ENCODE assay signal across 1 fruit fly cellular context in genomic region chrX:15554256-15554678, dm6.
A peak's percentile ranks its signal among the peaks of the same experiment; 100 is the strongest.
TF ChIP-seq lines count a peak whose summit lies in the region.

TSS of gene Ac13E (minus strand) at chrX:15554278.

TF ChIP-seq in whole organism, embryonic, 481 proteins besides CTCF, POLR2A, EP300 and RAD21 (continued from another document and continues in another):
- peak; percentile 74 for TF ChIP-seq esg (GFP tag; conservative IDR thresholded peaks at IDR 0.05; lab: Robert Waterston, UW)
- TF ChIP-seq Deaf1 (tag; optimal IDR thresholded peaks at IDR 0.05; lab: Kevin White, UChicago), result peak; percentile 70
- TF ChIP-seq CG9437 (GFP tag; optimal IDR thresholded peaks at IDR 0.05; lab: Kevin White, UChicago), result peak; percentile 79
- no peak for TF ChIP-seq h (optimal IDR thresholded peaks at IDR 0.05; lab: Kevin White, UChicago)
- TF ChIP-seq D (optimal IDR thresholded peaks at IDR 0.05; lab: Kevin White, UChicago), result no peak
- peak; percentile 89 for TF ChIP-seq D (GFP tag; optimal IDR thresholded peaks at IDR 0.05; lab: Kevin White, UChicago)
- peak; percentile 94 for TF ChIP-seq Ets65A (GFP tag; lab: Kevin White, UChicago)
- peak; percentile 82 for TF ChIP-seq gsb (GFP tag; IDR thresholded peaks at IDR 0.05; lab: Robert Waterston, UW)
- TF ChIP-seq Abd-B (GFP tag; optimal IDR thresholded peaks at IDR 0.05; lab: Kevin White, UChicago), result peak; percentile 84
- TF ChIP-seq CG11398 (GFP tag; optimal IDR thresholded peaks at IDR 0.05; lab: Kevin White, UChicago), result peak; percentile 49
- peak; percentile 80 for TF ChIP-seq Awh (GFP tag; IDR thresholded peaks at IDR 0.05; lab: Robert Waterston, UW)
- no peak for TF ChIP-seq cad (GFP tag; optimal IDR thresholded peaks at IDR 0.05; lab: Kevin White, UChicago)
- peak; percentile 87 for TF ChIP-seq CG18476 (GFP tag; optimal IDR thresholded peaks at IDR 0.05; lab: Kevin White, UChicago)
- TF ChIP-seq sd (tag; optimal IDR thresholded peaks at IDR 0.05; lab: Kevin White, UChicago), result peak; percentile 69
- peak; percentile 80 for TF ChIP-seq jumu (GFP tag; optimal IDR thresholded peaks at IDR 0.05; lab: Kevin White, UChicago)
- peak; percentile 83 for TF ChIP-seq CG10274 (GFP tag; optimal IDR thresholded peaks at IDR 0.05; lab: Kevin White, UChicago)
- TF ChIP-seq dysf (GFP tag; IDR thresholded peaks at IDR 0.05; lab: Robert Waterston, UW), result peak; percentile 91
- peak; percentile 84 for TF ChIP-seq kay (GFP tag; optimal IDR thresholded peaks at IDR 0.05; lab: Kevin White, UChicago)
- peak; percentile 54 for TF ChIP-seq Ets97D (GFP tag; optimal IDR thresholded peaks at IDR 0.05; lab: Kevin White, UChicago)
- TF ChIP-seq CG4730 (GFP tag; IDR thresholded peaks at IDR 0.05; lab: Robert Waterston, UW), result peak; percentile 74
- TF ChIP-seq dimm (GFP tag; IDR thresholded peaks at IDR 0.05; lab: Robert Waterston, UW), result no peak
- peak; percentile 56 to 85 for TF ChIP-seq chif (GFP tag; optimal IDR thresholded peaks at IDR 0.05; lab: Kevin White, UChicago)
- TF ChIP-seq Hsf (GFP tag; optimal IDR thresholded peaks at IDR 0.05; lab: Kevin White, UChicago), result peak; percentile 87
- peak; percentile 68 for TF ChIP-seq CG9609 (GFP tag; optimal IDR thresholded peaks at IDR 0.05; lab: Kevin White, UChicago)
- TF ChIP-seq Oli (tag; optimal IDR thresholded peaks at IDR 0.05; lab: Kevin White, UChicago), result peak; percentile 94
- no peak for TF ChIP-seq Dip2 (GFP tag; IDR thresholded peaks at IDR 0.05; lab: Robert Waterston, UW)
- TF ChIP-seq CG2678 (tag; optimal IDR thresholded peaks at IDR 0.05; lab: Kevin White, UChicago), result peak; percentile 93
- peak; percentile 93 for TF ChIP-seq CG10543 (GFP tag; optimal IDR thresholded peaks at IDR 0.05; lab: Kevin White, UChicago)
- peak; percentile 74 for TF ChIP-seq Kr (GFP tag; optimal IDR thresholded peaks at IDR 0.05; lab: Kevin White, UChicago)
- peak; percentile 9 for TF ChIP-seq Sry-δ (GFP tag; optimal IDR thresholded peaks at IDR 0.05; lab: Kevin White, UChicago)
- peak; percentile 82 for TF ChIP-seq CG18764 (GFP tag; optimal IDR thresholded peaks at IDR 0.05; lab: Kevin White, UChicago)
- peak; percentile 98 for TF ChIP-seq sens (GFP tag; lab: Kevin White, UChicago)
- TF ChIP-seq sisA (GFP tag; IDR thresholded peaks at IDR 0.05; lab: Robert Waterston, UW), result peak; percentile 79
- TF ChIP-seq zf30C (GFP tag; optimal IDR thresholded peaks at IDR 0.05; lab: Kevin White, UChicago), result no peak
- peak; percentile 85 for TF ChIP-seq CG1602 (GFP tag; optimal IDR thresholded peaks at IDR 0.05; lab: Kevin White, UChicago)
- peak; percentile 41; the same call in 1 of the 3 replicates for TF ChIP-seq Doc3 (GFP tag; IDR thresholded peaks at IDR 0.05; lab: Robert Waterston, UW; ENCODE audit: partially characterized antibody)
- TF ChIP-seq Dad (GFP tag; optimal IDR thresholded peaks at IDR 0.05; lab: Kevin White, UChicago), result peak; percentile 75
- TF ChIP-seq CG14860 (GFP tag; IDR thresholded peaks at IDR 0.05; lab: Robert Waterston, UW; ENCODE audit: partially characterized antibody), result peak; percentile 81
- TF ChIP-seq dati (GFP tag; IDR thresholded peaks at IDR 0.05; lab: Robert Waterston, UW), result peak; percentile 45; the same call in 1 of the 2 replicates
- peak; percentile 90 for TF ChIP-seq CG9932 (GFP tag; IDR thresholded peaks at IDR 0.05; lab: Robert Waterston, UW)
- TF ChIP-seq NFAT (GFP tag; IDR thresholded peaks at IDR 0.05; lab: Robert Waterston, UW), result peak; percentile 78
- peak; percentile 84 for TF ChIP-seq CG17568 (GFP tag; optimal IDR thresholded peaks at IDR 0.05; lab: Kevin White, UChicago)
- TF ChIP-seq CG11723 (GFP tag; optimal IDR thresholded peaks at IDR 0.05; lab: Kevin White, UChicago), result peak; percentile 88
- peak; percentile 82; the same call in 1 of the 2 replicates for TF ChIP-seq sob (GFP tag; IDR thresholded peaks at IDR 0.05; lab: Robert Waterston, UW)
- peak; percentile 34 for TF ChIP-seq grn (GFP tag; optimal IDR thresholded peaks at IDR 0.05; lab: Kevin White, UChicago)
- TF ChIP-seq bbx (GFP tag; IDR thresholded peaks at IDR 0.05; lab: Robert Waterston, UW; ENCODE audit: partially characterized antibody), result peak; percentile 15; the same call in 1 of the 2 replicates
- TF ChIP-seq aop (GFP tag; IDR thresholded peaks at IDR 0.05; lab: Robert Waterston, UW), result 0 out of 2 replicates have a peak, but pooled peaks have one; percentile 22
- peak; percentile 20 for TF ChIP-seq p53 (GFP tag; optimal IDR thresholded peaks at IDR 0.05; lab: Kevin White, UChicago)
- peak; percentile 72 for TF ChIP-seq nerfin-2 (GFP tag; IDR thresholded peaks at IDR 0.05; lab: Robert Waterston, UW; ENCODE audit: partially characterized antibody)
- peak; percentile 90 for TF ChIP-seq CG12769 (tag; optimal IDR thresholded peaks at IDR 0.05; lab: Kevin White, UChicago)
- no peak for TF ChIP-seq br (optimal IDR thresholded peaks at IDR 0.05; lab: Kevin White, UChicago)
- no peak for TF ChIP-seq MESR4 (GFP tag; optimal IDR thresholded peaks at IDR 0.05; lab: Kevin White, UChicago)
- peak; percentile 84 for TF ChIP-seq Gug (GFP tag; IDR thresholded peaks at IDR 0.05; lab: Robert Waterston, UW)
- TF ChIP-seq CG15011 (GFP tag; optimal IDR thresholded peaks at IDR 0.05; lab: Kevin White, UChicago), result peak; percentile 79
- peak; percentile 73 for TF ChIP-seq CG1647 (GFP tag; optimal IDR thresholded peaks at IDR 0.05; lab: Kevin White, UChicago)
- TF ChIP-seq Gsc (GFP tag; IDR thresholded peaks at IDR 0.05; lab: Robert Waterston, UW), result peak; percentile 59
- peak; percentile 83 for TF ChIP-seq CG3407 (GFP tag; optimal IDR thresholded peaks at IDR 0.05; lab: Kevin White, UChicago)
- TF ChIP-seq tio (GFP tag; optimal IDR thresholded peaks at IDR 0.05; lab: Kevin White, UChicago), result peak; percentile 86
- peak; percentile 87 for TF ChIP-seq CG33557 (GFP tag; optimal IDR thresholded peaks at IDR 0.05; lab: Kevin White, UChicago)
- peak; percentile 74 for TF ChIP-seq Nf-YB (GFP tag; optimal IDR thresholded peaks at IDR 0.05; lab: Kevin White, UChicago)
- peak; percentile 74 for TF ChIP-seq CHES-1-like (GFP tag; optimal IDR thresholded peaks at IDR 0.05; lab: Kevin White, UChicago)
- no peak for TF ChIP-seq ato (GFP tag; IDR thresholded peaks at IDR 0.05; lab: Robert Waterston, UW; ENCODE audit: partially characterized antibody)
- TF ChIP-seq ase (GFP tag; IDR thresholded peaks at IDR 0.05; lab: Robert Waterston, UW), result peak; percentile 75
- peak; percentile 90 for TF ChIP-seq CG10209 (GFP tag; optimal IDR thresholded peaks at IDR 0.05; lab: Kevin White, UChicago)
- peak; percentile 79 for TF ChIP-seq sqz (GFP tag; optimal IDR thresholded peaks at IDR 0.05; lab: Kevin White, UChicago)
- no peak for TF ChIP-seq CG1832 (GFP tag; optimal IDR thresholded peaks at IDR 0.05; lab: Kevin White, UChicago)
- TF ChIP-seq toy (GFP tag; IDR thresholded peaks at IDR 0.05; lab: Robert Waterston, UW), result peak; percentile 59; the same call in 1 of the 2 replicates
- peak; percentile 89 for TF ChIP-seq phol (tag; optimal IDR thresholded peaks at IDR 0.05; lab: Kevin White, UChicago)
- peak; percentile 55; the same call in 1 of the 2 replicates for TF ChIP-seq ro (GFP tag; IDR thresholded peaks at IDR 0.05; lab: Robert Waterston, UW)
- peak; percentile 89 for TF ChIP-seq Xbp1 (GFP tag; optimal IDR thresholded peaks at IDR 0.05; lab: Kevin White, UChicago)
- peak; percentile 90 for TF ChIP-seq HmgZ (tag; optimal IDR thresholded peaks at IDR 0.05; lab: Kevin White, UChicago)
- peak; percentile 77 for TF ChIP-seq wdn (GFP tag; IDR thresholded peaks at IDR 0.05; lab: Robert Waterston, UW)
- peak; percentile 92 for TF ChIP-seq gsb-n (tag; optimal IDR thresholded peaks at IDR 0.05; lab: Kevin White, UChicago)
- peak; percentile 75 for TF ChIP-seq sim (GFP tag; IDR thresholded peaks at IDR 0.05; lab: Robert Waterston, UW)
- TF ChIP-seq CG10654 (GFP tag; optimal IDR thresholded peaks at IDR 0.05; lab: Kevin White, UChicago), result peak; percentile 77
- peak; percentile 80 for TF ChIP-seq gcm (GFP tag; optimal IDR thresholded peaks at IDR 0.05; lab: Kevin White, UChicago)
- peak; percentile 66 for TF ChIP-seq CG31388 (GFP tag; optimal IDR thresholded peaks at IDR 0.05; lab: Kevin White, UChicago)
- peak; percentile 84 for TF ChIP-seq Drgx (GFP tag; IDR thresholded peaks at IDR 0.05; lab: Robert Waterston, UW)
- TF ChIP-seq CG6254 (GFP tag; optimal IDR thresholded peaks at IDR 0.05; lab: Kevin White, UChicago), result peak; percentile 82
- TF ChIP-seq CG12391 (tag; optimal IDR thresholded peaks at IDR 0.05; lab: Kevin White, UChicago), result peak; percentile 91
- peak; percentile 91 for TF ChIP-seq vvl (GFP tag; IDR thresholded peaks at IDR 0.05; lab: Robert Waterston, UW)
- peak; percentile 77 for TF ChIP-seq CG8765 (GFP tag; IDR thresholded peaks at IDR 0.05; lab: Robert Waterston, UW)
- peak; percentile 81 to 88 for TF ChIP-seq Pdp1 (GFP tag; optimal IDR thresholded peaks at IDR 0.05; lab: Kevin White, UChicago)
- peak; percentile 37; the same call in 1 of the 2 replicates for TF ChIP-seq Lim3 (GFP tag; IDR thresholded peaks at IDR 0.05; lab: Robert Waterston, UW)
- peak; percentile 71 for TF ChIP-seq CG18011 (GFP tag; optimal IDR thresholded peaks at IDR 0.05; lab: Kevin White, UChicago)
- peak; percentile 80 for TF ChIP-seq onecut (GFP tag; IDR thresholded peaks at IDR 0.05; lab: Robert Waterston, UW)
- TF ChIP-seq CG15601 (tag; optimal IDR thresholded peaks at IDR 0.05; lab: Kevin White, UChicago), result peak; percentile 83
- TF ChIP-seq CG3281 (GFP tag; optimal IDR thresholded peaks at IDR 0.05; lab: Kevin White, UChicago), result peak; percentile 93
- peak; percentile 91 for TF ChIP-seq tin (GFP tag; optimal IDR thresholded peaks at IDR 0.05; lab: Kevin White, UChicago)
- peak; percentile 85 for TF ChIP-seq Hr3 (GFP tag; optimal IDR thresholded peaks at IDR 0.05; lab: Kevin White, UChicago)
- TF ChIP-seq Hr51 (GFP tag; optimal IDR thresholded peaks at IDR 0.05; lab: Kevin White, UChicago), result peak; percentile 83 to 91
- TF ChIP-seq CG31224 (GFP tag; IDR thresholded peaks at IDR 0.05; lab: Robert Waterston, UW), result peak; percentile 77
- no peak for TF ChIP-seq luna (GFP tag; optimal IDR thresholded peaks at IDR 0.05; lab: Kevin White, UChicago)
- TF ChIP-seq Opbp (GFP tag; IDR thresholded peaks at IDR 0.05; lab: Robert Waterston, UW; ENCODE audit: partially characterized antibody), result peak; percentile 32; the same call in 1 of the 3 replicates
- TF ChIP-seq CG4404 (GFP tag; IDR thresholded peaks at IDR 0.05; lab: Robert Waterston, UW), result peak; percentile 89
- TF ChIP-seq cato (GFP tag; optimal IDR thresholded peaks at IDR 0.05; lab: Kevin White, UChicago; ENCODE audit: borderline replicate concordance), result peak; percentile 56
- TF ChIP-seq ham (GFP tag; IDR thresholded peaks at IDR 0.05; lab: Robert Waterston, UW), result peak; percentile 52; the same call in 1 of the 2 replicates
- peak; percentile 58; the same call in 1 of the 2 replicates for TF ChIP-seq GATAe (GFP tag; conservative IDR thresholded peaks at IDR 0.05; lab: Robert Waterston, UW)
- TF ChIP-seq BtbVII (GFP tag; optimal IDR thresholded peaks at IDR 0.05; lab: Kevin White, UChicago), result peak; percentile 84
- no peak for TF ChIP-seq unc-4 (GFP tag; IDR thresholded peaks at IDR 0.05; lab: Robert Waterston, UW; ENCODE audit: partially characterized antibody)
- peak; percentile 93 for TF ChIP-seq CG6689 (GFP tag; IDR thresholded peaks at IDR 0.05; lab: Robert Waterston, UW)
- peak; percentile 78 for TF ChIP-seq vfl (GFP tag; optimal IDR thresholded peaks at IDR 0.05; lab: Kevin White, UChicago)
- 0 out of 2 replicates have a peak, but pooled peaks have one; percentile 44 for TF ChIP-seq CG4360 (GFP tag; IDR thresholded peaks at IDR 0.05; lab: Robert Waterston, UW)
- TF ChIP-seq slbo (GFP tag; IDR thresholded peaks at IDR 0.05; lab: Robert Waterston, UW), result peak; percentile 85
- TF ChIP-seq CG31365 (tag; optimal IDR thresholded peaks at IDR 0.05; lab: Kevin White, UChicago), result peak; percentile 70
- TF ChIP-seq CG15073 (GFP tag; optimal IDR thresholded peaks at IDR 0.05; lab: Kevin White, UChicago), result peak; percentile 27
- TF ChIP-seq Sin3A (optimal IDR thresholded peaks at IDR 0.05; lab: Kevin White, UChicago), result no peak
- peak; percentile 43 for TF ChIP-seq CG7271 (tag; optimal IDR thresholded peaks at IDR 0.05; lab: Kevin White, UChicago)
- peak; percentile 57 for TF ChIP-seq CG12236 (GFP tag; optimal IDR thresholded peaks at IDR 0.05; lab: Kevin White, UChicago)
- TF ChIP-seq dmrt11E (tag; optimal IDR thresholded peaks at IDR 0.05; lab: Kevin White, UChicago), result peak; percentile 89
- peak; percentile 61 for TF ChIP-seq CG10565 (GFP tag; optimal IDR thresholded peaks at IDR 0.05; lab: Kevin White, UChicago)
- peak; percentile 71 for TF ChIP-seq ac (GFP tag; optimal IDR thresholded peaks at IDR 0.05; lab: Kevin White, UChicago)
- peak; percentile 94 for TF ChIP-seq CG7839 (tag; optimal IDR thresholded peaks at IDR 0.05; lab: Kevin White, UChicago)
- TF ChIP-seq CG11696 (GFP tag; IDR thresholded peaks at IDR 0.05; lab: Robert Waterston, UW), result no peak
- TF ChIP-seq shn (GFP tag; optimal IDR thresholded peaks at IDR 0.05; lab: Kevin White, UChicago), result peak; percentile 76
- TF ChIP-seq CG18599 (GFP tag; optimal IDR thresholded peaks at IDR 0.05; lab: Kevin White, UChicago), result peak; percentile 93
- TF ChIP-seq Asciz (GFP tag; optimal IDR thresholded peaks at IDR 0.05; lab: Kevin White, UChicago), result peak; percentile 69
- TF ChIP-seq gt (GFP tag; IDR thresholded peaks at IDR 0.05; lab: Robert Waterston, UW), result 0 out of 2 replicates have a peak, but pooled peaks have one; percentile 30
- peak; percentile 91 for TF ChIP-seq CG18619 (GFP tag; optimal IDR thresholded peaks at IDR 0.05; lab: Kevin White, UChicago)
- TF ChIP-seq CG7928 (GFP tag; optimal IDR thresholded peaks at IDR 0.05; lab: Kevin White, UChicago), result peak; percentile 59
- peak; percentile 56; the same call in 1 of the 2 replicates for TF ChIP-seq bowl (GFP tag; IDR thresholded peaks at IDR 0.05; lab: Robert Waterston, UW)
- peak; percentile 54 for TF ChIP-seq CG33213 (GFP tag; optimal IDR thresholded peaks at IDR 0.05; lab: Kevin White, UChicago)
- TF ChIP-seq bsh (GFP tag; optimal IDR thresholded peaks at IDR 0.05; lab: Kevin White, UChicago), result peak; percentile 89 to 90
- TF ChIP-seq kah (GFP tag; optimal IDR thresholded peaks at IDR 0.05; lab: Kevin White, UChicago), result peak; percentile 80
- peak; percentile 85 for TF ChIP-seq D19A (tag; optimal IDR thresholded peaks at IDR 0.05; lab: Kevin White, UChicago)
- TF ChIP-seq trem (tag; optimal IDR thresholded peaks at IDR 0.05; lab: Kevin White, UChicago), result peak; percentile 83
- TF ChIP-seq CG5245 (GFP tag; optimal IDR thresholded peaks at IDR 0.05; lab: Kevin White, UChicago), result peak; percentile 74
- TF ChIP-seq Tbp (GFP tag; optimal IDR thresholded peaks at IDR 0.05; lab: Kevin White, UChicago), result no peak
- TF ChIP-seq ems (GFP tag; optimal IDR thresholded peaks at IDR 0.05; lab: Kevin White, UChicago), result peak; percentile 91
